Worm (Caenorhabditis elegans) whole organism, young adult: ENCODE results near the gene C06H5.8.

Source experiments
- B0261.1 ChIP-seq: sonication (generic microtip); optimal IDR thresholded peaks from 2 replicates; lab custom pipeline; 2016; ENCODE audit warnings: mild to moderate bottlenecking, missing genetic modification characterization, moderate library complexity, missing compliant biosample characterization
- F22D6.2 ChIP-seq: sonication (generic microtip); optimal IDR thresholded peaks from 2 replicates; lab custom pipeline; 2016; ENCODE audit warnings: mild to moderate bottlenecking, missing genetic modification characterization, missing compliant biosample characterization
- F23B12.7 ChIP-seq: sonication (generic microtip); optimal IDR thresholded peaks from 2 replicates; lab custom pipeline; 2017; ENCODE audit warnings: missing genetic modification characterization, mild to moderate bottlenecking, missing compliant biosample characterization, antibody characterized with exemption, moderate library complexity; ENCODE audit not compliant: insufficient read depth
- F37B4.10 ChIP-seq: fragments of 200-800 bp; sonication (Bioruptor generic); IDR thresholded peaks from 2 replicates; pipeline ENCODE4 v1.3.6; 2022; ENCODE audit warnings: missing genetic modification characterization, missing compliant biosample characterization
- F52B5.7 ChIP-seq: sonication (generic microtip); optimal IDR thresholded peaks from 2 replicates; lab custom pipeline; 2016; ENCODE audit warnings: mild to moderate bottlenecking, missing genetic modification characterization, missing compliant biosample characterization
- ZK185.1 ChIP-seq: sonication (generic microtip); optimal IDR thresholded peaks from 2 replicates; lab custom pipeline; 2016; ENCODE audit warnings: mild to moderate bottlenecking, missing genetic modification characterization, missing compliant biosample characterization; ENCODE audit not compliant: poor library complexity, severe bottlenecking
- aptf-3 ChIP-seq: fragments of 200-800 bp; sonication (Bioruptor generic); IDR thresholded peaks from 2 replicates; pipeline ENCODE4 v1.3.6; 2022; ENCODE audit warnings: missing genetic modification characterization, missing compliant biosample characterization
- bed-1 ChIP-seq: fragments of 200-800 bp; sonication (Bioruptor generic); IDR thresholded peaks from 2 replicates; pipeline ENCODE4 v1.3.6; 2022; ENCODE audit warnings: missing genetic modification reagents, missing genetic modification characterization, missing compliant biosample characterization
- ccch-3 ChIP-seq: fragments of 200-800 bp; sonication (Bioruptor generic); optimal IDR thresholded peaks from 2 replicates; lab custom pipeline; 2018; ENCODE audit warnings: mild to moderate bottlenecking, missing genetic modification characterization, missing compliant biosample characterization
- cebp-2 ChIP-seq: fragments of 200-800 bp; sonication (Bioruptor generic); IDR thresholded peaks from 2 replicates; pipeline ENCODE4 v1.3.6; 2022; ENCODE audit warnings: missing genetic modification characterization, missing compliant biosample characterization
- ceh-27 ChIP-seq: fragments of 200-800 bp; sonication (Bioruptor generic); optimal IDR thresholded peaks from 2 replicates; lab custom pipeline; 2018; ENCODE audit warnings: mild to moderate bottlenecking, missing genetic modification characterization, moderate library complexity, missing compliant biosample characterization
- die-1 ChIP-seq: sonication (generic microtip); optimal IDR thresholded peaks from 2 replicates; lab custom pipeline; 2016; ENCODE audit warnings: missing genotype, mild to moderate bottlenecking, missing genetic modification characterization, missing compliant biosample characterization
- egl-18 ChIP-seq: fragments of 200-800 bp; sonication (Bioruptor generic); IDR thresholded peaks from 2 replicates; pipeline ENCODE4 v1.3.6; 2022; ENCODE audit warnings: missing genetic modification reagents, missing genetic modification characterization, missing compliant biosample characterization
- egrh-3 ChIP-seq: fragments of 200-800 bp; sonication (Bioruptor generic); IDR thresholded peaks from 2 replicates; pipeline ENCODE4 v1.3.6; 2022; ENCODE audit warnings: missing genetic modification reagents, missing genetic modification characterization, missing compliant biosample characterization
- ets-4 ChIP-seq: fragments of 200-800 bp; sonication (Bioruptor generic); optimal IDR thresholded peaks from 2 replicates; lab custom pipeline; 2018; ENCODE audit warnings: mild to moderate bottlenecking, missing genetic modification characterization, missing compliant biosample characterization
- him-1 ChIP-seq: sonication (generic microtip); optimal IDR thresholded peaks from 2 replicates; lab custom pipeline; 2016; ENCODE audit warnings: missing genotype, missing genetic modification reagents, missing genetic modification characterization, missing compliant biosample characterization
- hmg-1.2 ChIP-seq: fragments of 200-800 bp; sonication (Bioruptor generic); IDR thresholded peaks from 2 replicates; pipeline ENCODE4 v1.3.6; 2022; ENCODE audit warnings: missing genetic modification reagents, missing genetic modification characterization, missing compliant biosample characterization
- lsl-1 ChIP-seq: fragments of 200-800 bp; sonication (Bioruptor generic); optimal IDR thresholded peaks from 2 replicates; lab custom pipeline; 2018; ENCODE audit warnings: mild to moderate bottlenecking, missing genetic modification characterization, moderate library complexity, missing compliant biosample characterization
- madf-3 ChIP-seq: fragments of 200-800 bp; sonication (Bioruptor generic); IDR thresholded peaks from 2 replicates; pipeline ENCODE4 v1.3.6; 2022; ENCODE audit warnings: missing genetic modification reagents, missing genetic modification characterization, missing compliant biosample characterization
- madf-6 ChIP-seq: fragments of 200-800 bp; sonication (Bioruptor generic); IDR thresholded peaks from 2 replicates; pipeline ENCODE4 v1.3.6; 2022; ENCODE audit warnings: missing genetic modification reagents, missing genetic modification characterization, missing compliant biosample characterization
- madf-8 ChIP-seq: fragments of 200-800 bp; sonication (Bioruptor generic); conservative IDR thresholded peaks from 2 replicates; pipeline ENCODE4 v1.3.6; 2022; ENCODE audit warnings: missing genetic modification reagents, missing genetic modification characterization, missing compliant biosample characterization
- nfya-1 ChIP-seq: sonication (generic microtip); optimal IDR thresholded peaks from 2 replicates; lab custom pipeline; 2017; ENCODE audit warnings: antibody characterized with exemption, missing compliant biosample characterization, missing genetic modification characterization, borderline replicate concordance; ENCODE audit not compliant: insufficient read depth
- nfya-2 ChIP-seq: fragments of 200-800 bp; sonication (Bioruptor generic); IDR thresholded peaks from 2 replicates; pipeline ENCODE4 v1.3.6; 2022; ENCODE audit warnings: missing genetic modification reagents, missing genetic modification characterization, missing compliant biosample characterization
- nhr-80 ChIP-seq: sonication (generic microtip); optimal IDR thresholded peaks from 2 replicates; lab custom pipeline; 2016; ENCODE audit warnings: missing genetic modification characterization, missing compliant biosample characterization
- nhr-90 ChIP-seq: sonication (generic microtip); optimal IDR thresholded peaks from 2 replicates; lab custom pipeline; 2016; ENCODE audit warnings: missing genotype, mild to moderate bottlenecking, missing genetic modification characterization, missing compliant biosample characterization
- pbrm-1 ChIP-seq: fragments of 200-800 bp; sonication (Bioruptor generic); IDR thresholded peaks from 2 replicates; pipeline ENCODE4 v1.3.6; 2022; ENCODE audit warnings: missing genetic modification reagents, missing genetic modification characterization, missing compliant biosample characterization
- rec-8 ChIP-seq, 2 experiments: sonication (generic microtip); optimal IDR thresholded peaks; 2 replicates each; lab custom pipeline; 2016; ENCODE audit warnings: mild to moderate bottlenecking in 2 of 2, missing genetic modification characterization in 2 of 2, missing genetic modification reagents in 2 of 2, missing genotype in 2 of 2, missing biosample characterization in 1 of 2, missing compliant biosample characterization in 1 of 2, moderate library complexity in 1 of 2
- rpc-1 ChIP-seq, 2 experiments: fragments of 150-350 bp in 1 of 2; sonication (generic microtip) in 1 of 2; optimal IDR thresholded peaks; 2 replicates each; lab custom pipeline; 2014 to 2018; ENCODE audit warnings: missing biosample characterization in 1 of 2, missing genetic modification characterization in 1 of 2, missing genetic modification reagents in 1 of 2, missing genotype in 1 of 2
- sptf-2 ChIP-seq: fragments of 200-800 bp; sonication (Bioruptor generic); optimal IDR thresholded peaks from 2 replicates; lab custom pipeline; 2018; ENCODE audit warnings: mild to moderate bottlenecking, missing genetic modification characterization, missing compliant biosample characterization
- tbp1 ChIP-seq: fragments of 200-800 bp; sonication (Bioruptor generic); optimal IDR thresholded peaks from 2 replicates; lab custom pipeline; 2018; ENCODE audit warnings: mild to moderate bottlenecking, missing genetic modification characterization, missing compliant biosample characterization
- zfh-2 ChIP-seq: fragments of 200-800 bp; sonication (Bioruptor generic); conservative IDR thresholded peaks from 2 replicates; pipeline ENCODE4 v1.3.6; 2022; ENCODE audit warnings: missing genetic modification reagents, missing genetic modification characterization, missing compliant biosample characterization
- ztf-26 ChIP-seq: sonication (generic microtip); optimal IDR thresholded peaks from 2 replicates; lab custom pipeline; 2017; ENCODE audit warnings: missing genetic modification characterization, missing compliant biosample characterization
- ztf-6 ChIP-seq: fragments of 200-800 bp; sonication (Bioruptor generic); IDR thresholded peaks from 2 replicates; pipeline ENCODE4 v1.3.6; 2022; ENCODE audit warnings: missing genetic modification reagents, missing genetic modification characterization, missing compliant biosample characterization

C06H5.8 gene

ce11 chrV:17935857-17936256 lies 17.0 kb downstream of the C06H5.8 start (continued):
- no peak for TF ChIP-seq aptf-3
- TF ChIP-seq ets-4 (GFP tag; lab: Kevin White, UChicago), result no peak
- TF ChIP-seq ZK185.1 (tag; lab: Kevin White, UChicago), result no peak
- TF ChIP-seq madf-8 (GFP tag; lab: Robert Waterston, UW), result no peak
- TF ChIP-seq ceh-27 (GFP tag; lab: Kevin White, UChicago), result no peak
- TF ChIP-seq rec-8 (tag; optimal IDR thresholded peaks at IDR 0.05; lab: Kevin White, UChicago), result no peak
- TF ChIP-seq bed-1 (GFP tag; lab: Robert Waterston, UW), result no peak
- TF ChIP-seq sptf-2 (GFP tag; lab: Kevin White, UChicago), result no peak
- no peak for TF ChIP-seq ztf-6
- no peak for TF ChIP-seq ztf-26 (tag; lab: Kevin White, UChicago)
- TF ChIP-seq nhr-80 (tag; lab: Kevin White, UChicago), result no peak
- TF ChIP-seq tbp1 (GFP tag; lab: Kevin White, UChicago), result no peak
- TF ChIP-seq nfya-2 (GFP tag; lab: Robert Waterston, UW), result no peak
- TF ChIP-seq nhr-90, result no peak
- TF ChIP-seq cebp-2 (GFP tag; lab: Robert Waterston, UW), result no peak
- no peak for TF ChIP-seq nfya-1 (tag; lab: Kevin White, UChicago)
- TF ChIP-seq egl-18 (GFP tag; lab: Robert Waterston, UW), result no peak
- no peak for TF ChIP-seq F22D6.2
- TF ChIP-seq him-1 (tag; lab: Kevin White, UChicago), result peak; percentile 95
- no peak for TF ChIP-seq F23B12.7
- TF ChIP-seq lsl-1, result no peak
- TF ChIP-seq madf-6, result no peak
- TF ChIP-seq ccch-3 (GFP tag; lab: Kevin White, UChicago), result no peak

- TF ChIP-seq pbrm-1 (GFP tag; lab: Robert Waterston, UW) (no peak), tbp1 (GFP tag; lab: Kevin White, UChicago) (peak; percentile 53), rpc-1 (optimal IDR thresholded peaks at IDR 0.05; lab: Kevin White, UChicago) (no peak), rpc-1 (tag; optimal IDR thresholded peaks at IDR 0.05; lab: Kevin White, UChicago) (peak; percentile 56), B0261.1 (tag; lab: Kevin White, UChicago) (peak; percentile 10)
Observed at ce11 chrV:17938978-17939377, 20.2 kb downstream of the C06H5.8 start.

- TF ChIP-seq hmg-1.2 (no peak), F37B4.10 (GFP tag; lab: Robert Waterston, UW) (0 out of 2 replicates have a peak, but pooled peaks have one; percentile 23), zfh-2 (peak; percentile 85), bed-1 (GFP tag; lab: Robert Waterston, UW) (0 out of 2 replicates have a peak, but pooled peaks have one; percentile 61), madf-3 (GFP tag; lab: Robert Waterston, UW) (0 out of 2 replicates have a peak, but pooled peaks have one; percentile 9), egrh-3 (GFP tag; lab: Robert Waterston, UW) (peak; percentile 74), die-1 (tag; lab: Kevin White, UChicago) (no peak), F52B5.7 (tag; lab: Kevin White, UChicago) (no peak)
- TF ChIP-seq, all 124 proteins: peak for 5
Observed at ce11 chrV:17943877-17944472, 25.1 kb downstream of the C06H5.8 start.
